Fruit fly (Drosophila melanogaster) whole organism, embryonic: ENCODE measurements around the gene Snx27.
A peak's percentile ranks its signal among the peaks of the same experiment; 100 is the strongest.

Source experiments
- Asciz ChIP-seq: fragments of 200-800 bp; sonication (Bioruptor generic); optimal IDR thresholded peaks from 2 replicates; lab custom pipeline; 2017; ENCODE audit warnings: missing biosample characterization, mild to moderate bottlenecking, missing genetic modification characterization, missing genetic modification reagents
- Bdp1 ChIP-seq: fragments of 200-800 bp; sonication (Bioruptor generic); optimal IDR thresholded peaks from 3 replicates; lab custom pipeline; 2016; ENCODE audit warnings: missing biosample characterization, missing genetic modification characterization
- Blimp-1 ChIP-seq: fragments of 200-800 bp; sonication (Bioruptor generic); optimal IDR thresholded peaks from 3 replicates; lab custom pipeline; 2018; ENCODE audit warnings: missing biosample characterization, missing genetic modification characterization, mild to moderate bottlenecking, moderate library complexity, missing genetic modification reagents
- CG1024 ChIP-seq: fragments of 200-800 bp; sonication (Bioruptor generic); IDR thresholded peaks from 2 replicates; pipeline ENCODE4 v1.3.6; 2022; ENCODE audit warnings: missing biosample characterization, missing genetic modification characterization
- CG11247 ChIP-seq: fragments of 200-800 bp; sonication (Bioruptor generic); IDR thresholded peaks from 2 replicates; pipeline ENCODE4 v1.3.6; 2022; ENCODE audit warnings: missing biosample characterization, missing genetic modification characterization
- CG12104 ChIP-seq: fragments of 200-800 bp; sonication (Bioruptor generic); optimal IDR thresholded peaks from 3 replicates; lab custom pipeline; 2016; ENCODE audit warnings: missing biosample characterization, missing genetic modification characterization
- CG12155 ChIP-seq: fragments of 200-800 bp; sonication (Bioruptor generic); optimal IDR thresholded peaks from 3 replicates; lab custom pipeline; 2016; ENCODE audit warnings: missing biosample characterization, missing genetic modification characterization
- CG12659 ChIP-seq: fragments of 200-800 bp; sonication (Bioruptor generic); optimal IDR thresholded peaks from 3 replicates; lab custom pipeline; 2017; ENCODE audit warnings: mild to moderate bottlenecking, missing biosample characterization, missing genetic modification reagents, missing genetic modification characterization
- CG12744 ChIP-seq: fragments of 200-800 bp; sonication (Bioruptor generic); optimal IDR thresholded peaks from 2 replicates; lab custom pipeline; 2016; ENCODE audit warnings: missing biosample characterization, missing genetic modification characterization
- CG13123 ChIP-seq: fragments of 200-800 bp; sonication (Bioruptor generic); optimal IDR thresholded peaks from 2 replicates; lab custom pipeline; 2016; ENCODE audit warnings: missing biosample characterization, missing genetic modification characterization
- CG13424 ChIP-seq: fragments of 200-800 bp; sonication (Bioruptor generic); optimal IDR thresholded peaks from 2 replicates; lab custom pipeline; 2019; ENCODE audit warnings: missing biosample characterization, mild to moderate bottlenecking, missing genetic modification characterization, moderate library complexity
- CG13775 ChIP-seq: fragments of 200-800 bp; sonication (Bioruptor generic); optimal IDR thresholded peaks from 3 replicates; lab custom pipeline; 2017; ENCODE audit warnings: missing biosample characterization, mild to moderate bottlenecking, missing genetic modification characterization
- CG13894 ChIP-seq: fragments of 200-800 bp; sonication (Bioruptor generic); optimal IDR thresholded peaks from 3 replicates; lab custom pipeline; 2018; ENCODE audit warnings: missing biosample characterization, mild to moderate bottlenecking, missing genetic modification characterization, moderate library complexity
- CG15601 ChIP-seq: fragments of 200-800 bp; sonication (Bioruptor generic); optimal IDR thresholded peaks from 3 replicates; lab custom pipeline; 2019; ENCODE audit warnings: missing biosample characterization, mild to moderate bottlenecking, missing genetic modification characterization, moderate library complexity
- CG1603 ChIP-seq: fragments of 200-800 bp; sonication (Bioruptor generic); optimal IDR thresholded peaks from 2 replicates; lab custom pipeline; 2019; ENCODE audit warnings: missing biosample characterization, mild to moderate bottlenecking, missing genetic modification characterization, moderate library complexity
- CG1792 ChIP-seq: fragments of 200-800 bp; sonication (Bioruptor generic); optimal IDR thresholded peaks from 2 replicates; lab custom pipeline; 2016; ENCODE audit warnings: missing biosample characterization, missing genetic modification characterization
- CG2712 ChIP-seq: fragments of 200-800 bp; optimal IDR thresholded peaks from 3 replicates; lab custom pipeline; 2019; ENCODE audit warnings: missing biosample characterization, mild to moderate bottlenecking, missing genetic modification characterization, moderate library complexity
- CG31441 ChIP-seq: fragments of 200-800 bp; sonication (Bioruptor generic); IDR thresholded peaks from 2 replicates; pipeline ENCODE4 v1.3.6; 2022; ENCODE audit warnings: missing biosample characterization, missing genetic modification characterization
- CG3407 ChIP-seq: fragments of 200-800 bp; sonication (Bioruptor generic); optimal IDR thresholded peaks from 2 replicates; lab custom pipeline; 2018; ENCODE audit warnings: missing biosample characterization, mild to moderate bottlenecking, missing genetic modification characterization
- CG4360 ChIP-seq: fragments of 200-800 bp; sonication (Bioruptor generic); IDR thresholded peaks from 2 replicates; pipeline ENCODE4 v1.3.6; 2022; ENCODE audit warnings: missing biosample characterization, missing genetic modification characterization
- CG4404 ChIP-seq: fragments of 200-800 bp; sonication (Bioruptor generic); IDR thresholded peaks from 2 replicates; pipeline ENCODE4 v1.3.6; 2022; ENCODE audit warnings: missing biosample characterization, missing genetic modification characterization
- CG4424 ChIP-seq: fragments of 200-800 bp; sonication (Bioruptor generic); optimal IDR thresholded peaks from 3 replicates; lab custom pipeline; 2016; ENCODE audit warnings: missing biosample characterization, missing genetic modification characterization
- CG4854 ChIP-seq: fragments of 200-800 bp; sonication (Bioruptor generic); optimal IDR thresholded peaks from 2 replicates; lab custom pipeline; 2016; ENCODE audit warnings: missing biosample characterization, missing genetic modification characterization, inconsistent platforms
- CG5180 ChIP-seq: fragments of 200-800 bp; sonication (Bioruptor generic); optimal IDR thresholded peaks from 3 replicates; lab custom pipeline; 2017; ENCODE audit warnings: missing biosample characterization, missing genetic modification characterization, mild to moderate bottlenecking, moderate library complexity, missing genetic modification reagents
- CG6683 ChIP-seq: fragments of 200-800 bp; sonication (Bioruptor generic); optimal IDR thresholded peaks from 2 replicates; lab custom pipeline; 2017; ENCODE audit warnings: missing biosample characterization, mild to moderate bottlenecking, missing genetic modification characterization, missing genetic modification reagents
- CG9609 ChIP-seq: fragments of 200-800 bp; sonication (Bioruptor generic); optimal IDR thresholded peaks from 3 replicates; lab custom pipeline; 2016; ENCODE audit warnings: missing biosample characterization, missing genetic modification characterization
- CrebB ChIP-seq: fragments of 200-800 bp; sonication (Bioruptor generic); optimal IDR thresholded peaks from 3 replicates; lab custom pipeline; 2018; ENCODE audit warnings: missing biosample characterization, mild to moderate bottlenecking, missing genetic modification characterization
- D19A ChIP-seq: fragments of 200-800 bp; optimal IDR thresholded peaks from 3 replicates; lab custom pipeline; 2019; ENCODE audit warnings: missing biosample characterization, mild to moderate bottlenecking, missing genetic modification characterization, moderate library complexity
- Dbx ChIP-seq: fragments of 200-800 bp; sonication (Bioruptor generic); IDR thresholded peaks from 3 replicates; pipeline ENCODE4 v1.3.6; 2022; ENCODE audit warnings: missing biosample characterization, missing genetic modification characterization
- Elba2 ChIP-seq: fragments of 200-800 bp; sonication (Bioruptor generic); optimal IDR thresholded peaks from 3 replicates; lab custom pipeline; 2016; ENCODE audit warnings: missing biosample characterization, missing genetic modification characterization
- Fer1 ChIP-seq: fragments of 200-800 bp; sonication (Bioruptor generic); optimal IDR thresholded peaks from 2 replicates; lab custom pipeline; 2017; ENCODE audit warnings: missing biosample characterization, mild to moderate bottlenecking, missing genetic modification characterization
- HLH4C ChIP-seq: fragments of 200-800 bp; sonication (Bioruptor generic); IDR thresholded peaks from 3 replicates; pipeline ENCODE4 v1.3.6; 2022; ENCODE audit warnings: missing biosample characterization, missing genetic modification characterization; ENCODE audit not compliant: partially characterized antibody
- Kr ChIP-seq: fragments of 200-800 bp; sonication (Bioruptor generic); optimal IDR thresholded peaks from 2 replicates; lab custom pipeline; 2017; ENCODE audit warnings: missing biosample characterization, mild to moderate bottlenecking, missing genetic modification characterization
- Max ChIP-seq: fragments of 200-800 bp; sonication (Bioruptor generic); optimal IDR thresholded peaks from 2 replicates; lab custom pipeline; 2016; ENCODE audit warnings: missing biosample characterization, mild to moderate bottlenecking, missing genetic modification characterization
- NC2α ChIP-seq: fragments of 200-800 bp; sonication (Bioruptor generic); optimal IDR thresholded peaks from 2 replicates; lab custom pipeline; 2016; ENCODE audit warnings: missing biosample characterization, missing genetic modification characterization
- NC2β ChIP-seq: fragments of 200-800 bp; sonication (Bioruptor generic); optimal IDR thresholded peaks from 2 replicates; lab custom pipeline; 2016; ENCODE audit warnings: missing biosample characterization, missing genetic modification characterization
- btn ChIP-seq: fragments of 200-800 bp; sonication (Bioruptor generic); optimal IDR thresholded peaks from 2 replicates; lab custom pipeline; 2016; ENCODE audit warnings: missing biosample characterization, missing genetic modification characterization
- corto ChIP-seq: fragments of 200-800 bp; sonication (Bioruptor generic); optimal IDR thresholded peaks from 2 replicates; lab custom pipeline; 2016; ENCODE audit warnings: missing biosample characterization, mild to moderate bottlenecking, missing genetic modification characterization, moderate library complexity
- croc ChIP-seq: fragments of 200-800 bp; sonication (Bioruptor generic); conservative IDR thresholded peaks from 3 replicates; pipeline ENCODE4 v1.3.6; 2022; ENCODE audit warnings: missing biosample characterization, missing genetic modification characterization
- dan ChIP-seq: fragments of 200-800 bp; sonication (Bioruptor generic); IDR thresholded peaks from 2 replicates; pipeline ENCODE4 v1.3.6; 2022; ENCODE audit warnings: missing biosample characterization, missing genetic modification characterization
- dimm ChIP-seq: fragments of 200-800 bp; sonication (Bioruptor generic); IDR thresholded peaks from 2 replicates; pipeline ENCODE4 v1.3.6; 2022; ENCODE audit warnings: missing biosample characterization, missing genetic modification characterization
- disco-r ChIP-seq: fragments of 200-800 bp; sonication (Bioruptor generic); optimal IDR thresholded peaks from 2 replicates; lab custom pipeline; 2016; ENCODE audit warnings: missing biosample characterization, missing genetic modification characterization
- ham ChIP-seq: fragments of 200-800 bp; sonication (Bioruptor generic); IDR thresholded peaks from 2 replicates; pipeline ENCODE4 v1.3.6; 2022; ENCODE audit warnings: missing biosample characterization, missing genetic modification characterization
- hkb ChIP-seq, 2 experiments: fragments of 200-800 bp in 1 of 2; fragments of >200 bp in 1 of 2; sonication (Bioruptor generic) in 1 of 2; IDR thresholded peaks in 1 of 2; optimal IDR thresholded peaks in 1 of 2; 2 replicates each; pipeline versions ENCODE4 v1.3.6 to Lab custom; 2017 to 2022; ENCODE audit warnings: missing biosample characterization in 1 of 2, missing genetic modification characterization in 1 of 2
- kay ChIP-seq: fragments of 200-800 bp; sonication (Bioruptor generic); optimal IDR thresholded peaks from 2 replicates; lab custom pipeline; 2016; ENCODE audit warnings: missing biosample characterization, missing genetic modification characterization
- lab ChIP-seq: fragments of 200-800 bp; sonication (Bioruptor generic); optimal IDR thresholded peaks from 3 replicates; lab custom pipeline; 2017; ENCODE audit warnings: missing biosample characterization, missing genetic modification characterization, mild to moderate bottlenecking, moderate library complexity, missing genetic modification reagents
- sd ChIP-seq: fragments of 200-800 bp; sonication (Bioruptor generic); optimal IDR thresholded peaks from 3 replicates; lab custom pipeline; 2018; ENCODE audit warnings: missing biosample characterization, mild to moderate bottlenecking, missing genetic modification characterization, moderate library complexity
- sim ChIP-seq: fragments of 200-800 bp; sonication (Bioruptor generic); IDR thresholded peaks from 2 replicates; pipeline ENCODE4 v1.3.6; 2022; ENCODE audit warnings: missing biosample characterization, missing genetic modification characterization
- sr ChIP-seq: fragments of 200-800 bp; sonication (Bioruptor generic); IDR thresholded peaks from 3 replicates; pipeline ENCODE4 v1.3.6; 2022; ENCODE audit warnings: missing biosample characterization, missing genetic modification characterization
- zen ChIP-seq: fragments of 200-800 bp; sonication (Bioruptor generic); optimal IDR thresholded peaks from 3 replicates; lab custom pipeline; 2018; ENCODE audit warnings: missing biosample characterization, mild to moderate bottlenecking, missing genetic modification characterization, moderate library complexity

Gene Snx27

dm6 chrX:5705899-5706312, 31.9 kb downstream of the Snx27 start (continued):
- TF ChIP-seq CG13424 (tag; lab: Kevin White, UChicago) = peak; percentile 79
- TF ChIP-seq NC2β = peak; percentile 11
- TF ChIP-seq disco-r (GFP tag; lab: Kevin White, UChicago) = peak; percentile 30
- TF ChIP-seq croc (GFP tag; lab: Robert Waterston, UW) = peak; percentile 77; the same call in 2 of the 3 replicates
- peak; percentile 42 for TF ChIP-seq CG1792
- peak; percentile 95 for TF ChIP-seq CG13894
- peak; percentile 66 for TF ChIP-seq CG12104 (GFP tag; lab: Kevin White, UChicago)
- TF ChIP-seq dan (GFP tag; lab: Robert Waterston, UW) = 0 out of 2 replicates have a peak, but pooled peaks have one; percentile 35
- TF ChIP-seq lab (GFP tag; lab: Kevin White, UChicago) = peak; percentile 95
- TF ChIP-seq CG11247 (GFP tag; lab: Robert Waterston, UW) = peak; percentile 92
- TF ChIP-seq corto (GFP tag; lab: Kevin White, UChicago) = no peak
- TF ChIP-seq Max (GFP tag; lab: Kevin White, UChicago) = peak; percentile 73
- peak; percentile 63 for TF ChIP-seq CrebB (tag; lab: Kevin White, UChicago)
- peak; percentile 56 for TF ChIP-seq CG3407 (GFP tag; lab: Kevin White, UChicago)
- peak; percentile 19 for TF ChIP-seq Bdp1 (GFP tag; lab: Kevin White, UChicago)
- TF ChIP-seq CG9609 = peak; percentile 29
- peak; percentile 70; the same call in 2 of the 3 replicates for TF ChIP-seq sr (GFP tag; lab: Robert Waterston, UW)
- TF ChIP-seq CG2712 (tag; lab: Kevin White, UChicago) = peak; percentile 84
- no peak for TF ChIP-seq CG15601 (tag; lab: Kevin White, UChicago)
- TF ChIP-seq zen = peak; percentile 66
- TF ChIP-seq Fer1 (GFP tag; lab: Kevin White, UChicago) = peak; percentile 94
- TF ChIP-seq CG1603 (tag; lab: Kevin White, UChicago) = peak; percentile 90
- peak; percentile 59; the same call in 1 of the 2 replicates for TF ChIP-seq CG4360
- TF ChIP-seq kay = peak; percentile 75
- peak; percentile 12 for TF ChIP-seq btn (GFP tag; lab: Kevin White, UChicago)
- TF ChIP-seq sim = 0 out of 2 replicates have a peak, but pooled peaks have one; percentile 38
- no peak for TF ChIP-seq HLH4C
- peak; percentile 62 for TF ChIP-seq CG12155 (GFP tag; lab: Kevin White, UChicago)
- peak; percentile 83 for TF ChIP-seq CG4404 (GFP tag; lab: Robert Waterston, UW)
- no peak for TF ChIP-seq Kr (GFP tag; lab: Kevin White, UChicago)
- peak; percentile 79 for TF ChIP-seq Asciz (GFP tag; lab: Kevin White, UChicago)
- TF ChIP-seq Dbx (GFP tag; lab: Robert Waterston, UW) = peak; percentile 93
- TF ChIP-seq D19A (tag; lab: Kevin White, UChicago) = peak; percentile 72
- TF ChIP-seq dimm (GFP tag; lab: Robert Waterston, UW) = peak; percentile 63; the same call in 1 of the 2 replicates
- peak; percentile 86 for TF ChIP-seq CG31441 (GFP tag; lab: Robert Waterston, UW)
- peak; percentile 55 for TF ChIP-seq CG12744 (GFP tag; lab: Kevin White, UChicago)
- TF ChIP-seq CG5180 (GFP tag; lab: Kevin White, UChicago) = peak; percentile 80
- TF ChIP-seq Elba2 (GFP tag; lab: Kevin White, UChicago) = no peak
- TF ChIP-seq ham (GFP tag; lab: Robert Waterston, UW) = 0 out of 2 replicates have a peak, but pooled peaks have one; percentile 44
- TF ChIP-seq CG4424 (GFP tag; lab: Kevin White, UChicago) = peak; percentile 78
- TF ChIP-seq CG13123 (GFP tag; lab: Kevin White, UChicago) = no peak
- peak; percentile 74 for TF ChIP-seq CG6683 (GFP tag; lab: Kevin White, UChicago)
- TF ChIP-seq hkb (optimal IDR thresholded peaks at IDR 0.05; lab: Kevin White, UChicago) = no peak
- TF ChIP-seq hkb (GFP tag; IDR thresholded peaks at IDR 0.05; lab: Robert Waterston, UW) = peak; percentile 92
- peak; percentile 49 for TF ChIP-seq sd (tag; lab: Kevin White, UChicago)
- TF ChIP-seq Blimp-1 (GFP tag; lab: Kevin White, UChicago) = peak; percentile 76
- TF ChIP-seq NC2α (GFP tag; lab: Kevin White, UChicago) = no peak
- peak; percentile 46 for TF ChIP-seq CG4854 (GFP tag; lab: Kevin White, UChicago)
- TF ChIP-seq CG12659 (GFP tag; lab: Kevin White, UChicago) = peak; percentile 79
- TF ChIP-seq CG1024 (GFP tag; lab: Robert Waterston, UW) = peak; percentile 77
- TF ChIP-seq CG13775 = peak; percentile 60
